Worm (Caenorhabditis elegans): ENCODE results near the gene F49C5.16.

DNA sequence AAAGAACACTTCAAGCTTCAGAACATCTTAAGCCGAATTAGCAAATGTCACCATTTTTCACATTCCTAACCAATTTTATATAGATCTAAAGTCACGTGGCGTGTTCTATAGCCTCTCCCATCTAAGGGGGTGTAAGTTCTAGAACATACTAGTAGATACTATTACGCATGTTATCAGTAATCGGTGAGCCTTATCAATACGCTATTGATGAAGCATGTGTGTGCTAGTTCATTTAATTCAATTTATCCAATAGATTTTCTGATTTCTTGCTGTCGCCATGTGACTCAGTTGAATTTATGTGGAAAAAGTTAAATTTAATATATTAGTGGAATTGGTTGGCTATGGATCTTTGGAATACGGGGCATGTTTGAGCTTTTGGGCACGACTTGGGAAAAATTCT lies 41.1 kb upstream of the F49C5.16 start:
- TF ChIP-seq pes-1 (GFP tag; IDR thresholded peaks at IDR 0.05) (no peak), ceh-13 (GFP tag; optimal IDR thresholded peaks at IDR 0.05) (no peak), ceh-36 (tag; optimal IDR thresholded peaks at IDR 0.05) (no peak), ama-1 (optimal IDR thresholded peaks at IDR 0.05) (no peak), aly-1 (tag; optimal IDR thresholded peaks at IDR 0.05) (no peak), scrt-1 (GFP tag; IDR thresholded peaks at IDR 0.05) (no peak), tra-4 (tag; optimal IDR thresholded peaks at IDR 0.05) (no peak), hmg-4 (GFP tag; optimal IDR thresholded peaks at IDR 0.05) (no peak), hnd-1 (tag; optimal IDR thresholded peaks at IDR 0.05) (no peak), tbx-37 (GFP tag; conservative IDR thresholded peaks at IDR 0.05) (no peak)

All from whole organism, early embryonic.